Worm (Caenorhabditis elegans) whole organism, L4/young adult: ENCODE measurements around the gene T25D3.4.

Source experiments
- W03F9.2 ChIP-seq: fragments of 150-350 bp; optimal IDR thresholded peaks from 2 replicates; lab custom pipeline; 2014; ENCODE audit warnings: missing biosample characterization, missing genetic modification characterization
- dao-5 ChIP-seq: sonication (generic microtip); optimal IDR thresholded peaks from 2 replicates; lab custom pipeline; 2016; ENCODE audit warnings: missing genotype, missing genetic modification characterization, moderate library complexity, missing compliant biosample characterization
- him-1 ChIP-seq: sonication (generic microtip); optimal IDR thresholded peaks from 2 replicates; lab custom pipeline; 2016; ENCODE audit warnings: missing genotype, missing genetic modification reagents, missing genetic modification characterization, missing compliant biosample characterization

The T25D3.4 gene

DNA sequence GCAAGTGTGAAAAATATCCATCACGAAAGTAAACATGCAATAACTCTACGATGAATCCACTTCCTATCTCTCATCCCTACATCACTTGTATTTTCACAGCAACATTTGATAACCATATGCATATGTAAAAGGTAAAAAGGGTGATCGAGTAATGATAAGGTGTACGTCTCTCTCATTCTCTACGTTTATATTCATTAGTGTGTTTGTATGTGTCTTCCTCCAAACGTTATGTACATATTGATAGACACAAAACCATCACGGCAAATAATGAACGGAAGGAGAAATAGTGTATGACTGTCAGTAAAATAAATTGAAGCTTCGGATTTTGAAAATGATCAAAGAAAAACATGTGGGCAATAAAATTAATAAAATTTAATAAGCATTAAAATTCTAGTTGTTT is 24.5 kb upstream of the T25D3.4 start:
- TF ChIP-seq him-1 (tag; lab: Kevin White, UChicago): no peak
- TF ChIP-seq W03F9.2: no peak
- TF ChIP-seq dao-5: no peak

- TF ChIP-seq W03F9.2 (no peak), dao-5 (no peak), him-1 (tag; lab: Kevin White, UChicago) (no peak)
These were observed 22.1 kb upstream of the T25D3.4 start, which contains the start of gene nmur-2 for ce11 chrII:124904-125303. Gene nmur-2 (minus strand): TSS chrII:125004.

DNA sequence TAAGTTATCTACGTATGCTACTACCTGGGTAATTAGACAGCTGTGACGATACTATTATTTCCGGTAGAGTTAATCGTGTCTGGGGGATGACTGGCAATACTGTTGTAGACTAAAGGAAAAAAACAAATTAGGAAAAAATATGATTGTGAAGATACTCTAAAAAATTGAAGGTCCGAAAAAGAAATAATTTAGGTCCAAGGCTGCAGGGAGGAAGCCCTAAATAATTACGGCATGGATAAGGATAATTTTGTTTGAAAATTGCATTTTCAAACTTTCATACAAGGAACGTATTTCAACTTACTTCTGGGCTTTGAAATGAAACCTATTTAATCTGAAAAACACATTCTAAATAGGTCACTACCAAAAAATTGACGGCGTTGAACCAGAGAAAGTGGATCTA is 18.1 kb upstream of the T25D3.4 start, which contains the start of gene srd-3:
Gene srd-3 (minus strand): TSS at position 101 of the 400 bp plus-strand sequence.
- TF ChIP-seq dao-5 (no peak), him-1 (tag; lab: Kevin White, UChicago) (no peak), W03F9.2 (no peak)

ce11 chrII:129770-130169 is 17.3 kb upstream of the T25D3.4 start:
- no peak for TF ChIP-seq dao-5
- TF ChIP-seq W03F9.2: no peak
- no peak for TF ChIP-seq him-1 (tag; lab: Kevin White, UChicago)

ce11 chrII:133548-134275 is 13.3 kb upstream of the T25D3.4 start, which contains the start of gene cwn-1:
Gene cwn-1 (minus strand): TSS chrII:133598.
- no peak for TF ChIP-seq W03F9.2
- TF ChIP-seq dao-5: no peak
- no peak for TF ChIP-seq him-1 (tag; lab: Kevin White, UChicago)

DNA sequence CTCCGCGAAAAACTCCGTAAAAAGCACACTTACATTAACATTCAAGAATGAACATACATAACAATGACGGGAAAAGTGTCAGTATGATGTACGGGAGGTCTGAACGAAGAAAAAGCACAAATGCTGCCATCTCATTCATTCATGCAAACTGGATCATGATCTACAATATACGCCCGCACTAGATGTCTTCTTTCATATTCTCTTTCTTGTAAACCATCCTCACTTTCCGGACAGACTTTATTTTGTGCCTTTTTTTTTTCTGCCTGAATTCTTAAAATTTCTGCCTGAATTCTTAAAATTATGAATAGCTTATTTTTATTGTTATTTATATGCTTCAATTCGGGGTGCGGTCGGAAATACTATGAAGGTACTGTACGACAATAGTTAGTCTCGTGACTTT is 11.9 kb upstream of the T25D3.4 start, which contains the start of gene K10B4.1:
Gene K10B4.1 (plus strand): TSS at position 301 of the 400 bp plus-strand sequence.
- TF ChIP-seq him-1 (tag; lab: Kevin White, UChicago): no peak
- no peak for TF ChIP-seq W03F9.2
- no peak for TF ChIP-seq dao-5

DNA sequence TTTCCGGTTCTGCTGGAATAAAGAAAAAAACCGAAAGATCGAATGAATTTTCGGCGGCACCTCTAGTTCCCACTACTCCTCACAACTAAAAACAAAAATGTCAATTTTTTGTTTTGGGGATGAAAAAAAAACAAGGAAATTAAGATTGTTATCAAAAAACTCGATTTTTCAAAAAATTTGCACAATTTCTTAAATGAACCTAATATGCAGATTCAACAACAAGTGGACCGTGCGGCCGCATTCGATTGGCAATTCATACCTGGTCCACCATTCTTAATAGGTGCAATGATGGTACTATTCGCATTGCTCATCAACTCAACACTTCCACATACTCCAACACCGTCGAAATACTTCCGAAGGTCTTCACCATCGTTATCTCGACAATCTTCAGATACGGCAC is 4.5 kb downstream of the T25D3.4 start:
- TF ChIP-seq dao-5 (no peak), him-1 (tag; lab: Kevin White, UChicago) (no peak), W03F9.2 (no peak)

DNA sequence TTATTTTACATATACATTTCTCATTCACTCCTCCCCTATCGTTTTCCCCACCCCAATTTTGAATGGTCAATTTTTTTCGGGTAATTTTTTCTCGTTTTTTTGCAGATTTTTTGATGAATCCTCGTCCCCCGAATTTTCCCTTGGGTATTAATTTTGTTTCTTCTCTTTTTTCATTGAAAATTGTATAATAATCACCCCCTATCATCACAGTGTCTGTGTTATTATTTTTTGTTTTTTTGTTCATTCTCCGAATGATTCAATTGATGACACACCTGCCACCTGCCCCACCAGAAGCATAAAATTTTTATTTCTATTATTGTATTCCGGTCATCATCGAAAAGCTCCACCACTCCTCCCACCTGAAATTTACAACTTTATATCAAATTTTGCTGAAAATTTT is 5.2 kb downstream of the T25D3.4 start, which contains the start of gene T25D3.3:
Gene T25D3.3 (plus strand): TSS at position 301 of the 400 bp plus-strand sequence.
- TF ChIP-seq dao-5 (no peak), him-1 (tag; lab: Kevin White, UChicago) (no peak), W03F9.2 (no peak)

DNA sequence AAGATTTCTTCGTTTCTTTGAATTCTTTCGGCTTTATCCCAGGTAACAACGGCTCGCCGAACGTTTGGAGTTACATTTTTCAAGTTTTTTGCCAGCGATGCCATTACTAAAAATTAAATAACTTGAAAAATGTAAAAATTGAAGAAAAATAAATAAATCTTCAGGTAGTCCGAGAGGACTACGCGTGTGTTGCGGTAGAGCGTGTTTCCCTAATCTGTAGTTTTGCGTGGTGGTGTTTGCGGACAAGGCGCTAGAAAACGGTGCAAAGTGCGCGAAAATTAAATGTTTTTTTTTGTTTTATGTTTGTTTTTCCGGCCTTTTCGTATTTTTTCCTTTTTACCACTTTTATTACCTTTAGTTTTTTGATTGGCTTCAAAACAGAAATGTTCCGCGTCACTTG is 8.9 kb downstream of the T25D3.4 start, which contains the start of gene mrpl-28:
Gene mrpl-28 (minus strand): TSS at position 106 of the 400 bp plus-strand sequence.
- TF ChIP-seq dao-5 (no peak), him-1 (tag; lab: Kevin White, UChicago) (peak; percentile 73), W03F9.2 (peak; percentile 90)

DNA sequence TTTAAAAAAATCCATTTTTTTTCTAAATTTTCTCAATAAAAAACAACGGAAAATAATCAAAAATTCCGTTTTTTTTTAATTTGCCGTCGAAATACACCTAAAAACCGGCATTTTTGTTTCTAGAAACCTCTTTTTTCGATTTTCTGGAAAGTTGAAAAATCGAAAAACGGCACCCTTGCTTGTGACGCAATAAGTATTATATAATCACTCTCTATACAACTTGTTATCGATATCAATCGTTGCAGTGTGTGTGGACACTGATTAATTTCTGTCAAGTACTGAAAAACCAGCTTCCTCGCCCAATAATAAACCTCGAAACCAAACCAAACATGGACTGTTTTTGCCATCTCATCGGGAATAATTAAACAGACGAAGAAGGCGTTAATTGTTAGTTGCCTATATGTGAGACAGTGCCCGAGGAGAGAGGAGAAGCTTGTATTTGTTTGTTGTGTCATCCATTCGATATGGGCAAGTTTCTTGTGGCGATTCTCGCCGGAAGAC is 10.0 kb downstream of the T25D3.4 start:
- TF ChIP-seq W03F9.2 (no peak), him-1 (tag; lab: Kevin White, UChicago) (no peak), dao-5 (no peak)

- TF ChIP-seq dao-5 (no peak), him-1 (tag; lab: Kevin White, UChicago) (no peak), W03F9.2 (no peak)
These were observed 11.1 kb downstream of the T25D3.4 start for ce11 chrII:158004-158731.

DNA sequence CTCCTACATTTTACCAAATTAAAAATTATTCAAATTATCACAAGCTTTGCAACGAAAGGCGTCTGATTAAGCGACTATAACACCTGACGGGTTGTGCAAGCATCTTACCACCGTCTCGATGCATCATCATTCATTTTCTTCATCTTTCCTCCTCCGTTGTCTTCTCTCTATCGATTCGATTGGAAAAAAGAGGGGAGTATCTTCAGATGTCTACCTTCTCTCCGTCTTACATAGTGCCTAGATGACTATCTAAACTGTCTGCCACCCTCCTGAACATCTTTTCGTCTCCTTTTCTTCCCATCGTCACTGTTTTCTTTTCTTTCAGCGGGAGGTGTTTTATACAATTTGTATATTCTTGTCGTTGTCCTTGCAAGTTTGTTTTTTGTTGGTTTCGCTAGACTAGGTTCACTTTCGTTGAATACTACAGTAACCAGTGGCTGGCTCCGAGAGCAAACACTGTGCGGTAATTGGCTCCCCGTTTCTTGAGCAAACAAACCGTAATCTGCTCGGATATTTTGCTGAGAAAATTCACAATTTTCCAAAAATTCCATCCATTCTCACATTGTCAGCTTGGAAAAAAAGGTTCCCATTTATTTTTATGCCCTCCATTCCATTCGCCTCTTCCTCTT is 12.4 kb downstream of the T25D3.4 start:
- TF ChIP-seq W03F9.2 (peak; percentile 3), him-1 (tag; lab: Kevin White, UChicago) (no peak), dao-5 (no peak)

- TF ChIP-seq him-1 (tag; lab: Kevin White, UChicago): no peak
- no peak for TF ChIP-seq dao-5
- TF ChIP-seq W03F9.2: no peak
These were observed 13.6 kb downstream of the T25D3.4 start for ce11 chrII:160561-161123.

DNA sequence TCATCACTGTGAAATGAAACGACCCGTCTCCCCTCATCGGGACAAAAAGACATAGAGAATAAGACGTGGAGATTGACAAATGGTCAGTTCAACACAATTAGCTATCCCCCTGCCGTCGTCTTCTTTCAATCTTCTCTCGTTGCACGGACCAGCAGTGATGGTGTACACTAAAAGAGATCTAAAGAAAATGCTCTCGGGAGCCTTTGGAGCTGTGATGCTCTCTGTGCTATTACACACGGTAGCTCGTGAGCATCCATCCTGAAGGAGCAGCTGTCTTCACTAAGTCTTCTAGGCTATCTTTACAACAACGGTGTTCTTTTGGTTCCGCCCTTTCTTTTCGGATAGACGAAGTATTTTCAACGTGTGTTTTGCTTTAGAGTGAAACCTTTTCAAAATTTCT is 14.2 kb downstream of the T25D3.4 start:
- TF ChIP-seq him-1 (tag; lab: Kevin White, UChicago) (no peak), W03F9.2 (no peak), dao-5 (no peak)
